Fruit fly (Drosophila melanogaster) Kc167 (cell line): ENCODE results near the gene pasha.

Experiments used
- Myc ChIP-seq: fragments of >200 bp; optimal IDR thresholded peaks from 2 replicates; lab custom pipeline; 2017; ENCODE audit warnings: missing external identifiers
- Sin3A ChIP-seq: fragments of >200 bp; optimal IDR thresholded peaks from 2 replicates; lab custom pipeline; 2018; ENCODE audit warnings: missing external identifiers
- insv ChIP-seq: fragments of >200 bp; optimal IDR thresholded peaks from 3 replicates; lab custom pipeline; 2018; ENCODE audit warnings: missing external identifiers
- psq ChIP-seq: fragments of >200 bp; optimal IDR thresholded peaks from 2 replicates; lab custom pipeline; 2017; ENCODE audit warnings: missing external identifiers

dm6 chr3R:31617801-31618200 lies at the start of gene pasha:
- no peak for TF ChIP-seq Sin3A (lab: Kevin White, UChicago)
- TF ChIP-seq insv (lab: Kevin White, UChicago): no peak
- no peak for TF ChIP-seq psq (lab: Kevin White, UChicago)
- TF ChIP-seq Myc (lab: Kevin White, UChicago): no peak
